Fruit fly (Drosophila melanogaster) whole organism, embryonic: ENCODE measurements around the gene MESR3.

ENCODE experiments used
- CG10274 ChIP-seq: fragments of 200-800 bp; sonication (Bioruptor generic); optimal IDR thresholded peaks from 3 replicates; lab custom pipeline; 2017; ENCODE audit warnings: missing biosample characterization, mild to moderate bottlenecking, missing genetic modification characterization
- CG10366 ChIP-seq: fragments of 200-800 bp; sonication (Bioruptor generic); IDR thresholded peaks from 2 replicates; pipeline ENCODE4 v1.3.6; 2022; ENCODE audit warnings: missing biosample characterization, missing genetic modification characterization
- CG12104 ChIP-seq: fragments of 200-800 bp; sonication (Bioruptor generic); optimal IDR thresholded peaks from 3 replicates; lab custom pipeline; 2016; ENCODE audit warnings: missing biosample characterization, missing genetic modification characterization
- CG15479 ChIP-seq: fragments of 200-800 bp; sonication (Bioruptor generic); optimal IDR thresholded peaks from 3 replicates; lab custom pipeline; 2019; ENCODE audit warnings: missing biosample characterization, mild to moderate bottlenecking, missing genetic modification characterization, moderate library complexity
- CG15601 ChIP-seq: fragments of 200-800 bp; sonication (Bioruptor generic); optimal IDR thresholded peaks from 3 replicates; lab custom pipeline; 2019; ENCODE audit warnings: missing biosample characterization, mild to moderate bottlenecking, missing genetic modification characterization, moderate library complexity
- CG15696 ChIP-seq: fragments of 200-800 bp; sonication (Bioruptor generic); optimal IDR thresholded peaks from 2 replicates; lab custom pipeline; 2019; ENCODE audit warnings: missing biosample characterization, mild to moderate bottlenecking, missing genetic modification characterization, moderate library complexity
- CG16863 ChIP-seq: fragments of 200-800 bp; sonication (Bioruptor generic); optimal IDR thresholded peaks from 3 replicates; lab custom pipeline; 2016; ENCODE audit warnings: missing biosample characterization, missing genetic modification characterization
- CG17568 ChIP-seq: fragments of 200-800 bp; sonication (Bioruptor generic); optimal IDR thresholded peaks from 2 replicates; lab custom pipeline; 2018; ENCODE audit warnings: missing biosample characterization, mild to moderate bottlenecking, missing genetic modification characterization, moderate library complexity
- CG1792 ChIP-seq: fragments of 200-800 bp; sonication (Bioruptor generic); optimal IDR thresholded peaks from 2 replicates; lab custom pipeline; 2016; ENCODE audit warnings: missing biosample characterization, missing genetic modification characterization
- CG18619 ChIP-seq: fragments of 200-800 bp; sonication (Bioruptor generic); optimal IDR thresholded peaks from 3 replicates; lab custom pipeline; 2017; ENCODE audit warnings: missing biosample characterization, mild to moderate bottlenecking, missing genetic modification characterization
- CG2120 ChIP-seq: fragments of 200-800 bp; sonication (Bioruptor generic); optimal IDR thresholded peaks from 3 replicates; lab custom pipeline; 2016; ENCODE audit warnings: missing biosample characterization, missing genetic modification characterization
- CG2889 ChIP-seq: fragments of 200-800 bp; sonication (Bioruptor generic); IDR thresholded peaks from 3 replicates; pipeline ENCODE4 v1.3.6; 2022; ENCODE audit warnings: missing biosample characterization, missing genetic modification characterization
- CG31441 ChIP-seq: fragments of 200-800 bp; sonication (Bioruptor generic); IDR thresholded peaks from 2 replicates; pipeline ENCODE4 v1.3.6; 2022; ENCODE audit warnings: missing biosample characterization, missing genetic modification characterization
- CG3726 ChIP-seq: fragments of 200-800 bp; sonication (Bioruptor generic); IDR thresholded peaks from 3 replicates; pipeline ENCODE4, ENCODE4 v1.3.6; 2022; ENCODE audit warnings: missing biosample characterization, missing genetic modification characterization
- CG42726 ChIP-seq: fragments of 200-800 bp; sonication (Bioruptor generic); IDR thresholded peaks from 2 replicates; pipeline ENCODE4 v1.3.6; 2022; ENCODE audit warnings: missing biosample characterization, missing genetic modification characterization; ENCODE audit not compliant: partially characterized antibody
- CG4282 ChIP-seq: fragments of 200-800 bp; sonication (Bioruptor generic); optimal IDR thresholded peaks from 2 replicates; lab custom pipeline; 2016; ENCODE audit warnings: missing biosample characterization, missing genetic modification characterization
- CG4360 ChIP-seq: fragments of 200-800 bp; sonication (Bioruptor generic); IDR thresholded peaks from 2 replicates; pipeline ENCODE4 v1.3.6; 2022; ENCODE audit warnings: missing biosample characterization, missing genetic modification characterization
- CG4404 ChIP-seq: fragments of 200-800 bp; sonication (Bioruptor generic); IDR thresholded peaks from 2 replicates; pipeline ENCODE4 v1.3.6; 2022; ENCODE audit warnings: missing biosample characterization, missing genetic modification characterization
- CG4617 ChIP-seq: fragments of 200-800 bp; sonication (Bioruptor generic); optimal IDR thresholded peaks from 3 replicates; lab custom pipeline; 2016; ENCODE audit warnings: missing biosample characterization, missing genetic modification characterization, borderline replicate concordance
- CG6689 ChIP-seq: fragments of 200-800 bp; sonication (Bioruptor generic); IDR thresholded peaks from 2 replicates; pipeline ENCODE4 v1.3.6; 2022; ENCODE audit warnings: missing biosample characterization, missing genetic modification characterization
- CG7372 ChIP-seq: fragments of 200-800 bp; sonication (Bioruptor generic); IDR thresholded peaks from 2 replicates; pipeline ENCODE4 v1.3.6; 2022; ENCODE audit warnings: missing biosample characterization, missing genetic modification characterization
- CG7786 ChIP-seq: fragments of 200-800 bp; sonication (Bioruptor generic); optimal IDR thresholded peaks from 2 replicates; lab custom pipeline; 2016; ENCODE audit warnings: missing biosample characterization, missing genetic modification characterization
- CG8388 ChIP-seq: fragments of 200-800 bp; sonication (Bioruptor generic); optimal IDR thresholded peaks from 2 replicates; lab custom pipeline; 2019; ENCODE audit warnings: missing biosample characterization, mild to moderate bottlenecking, missing genetic modification characterization, moderate library complexity
- CG8944 ChIP-seq: fragments of 200-800 bp; sonication (Bioruptor generic); optimal IDR thresholded peaks from 3 replicates; lab custom pipeline; 2016; ENCODE audit warnings: missing biosample characterization, missing genetic modification characterization
- HHEX ChIP-seq: fragments of 200-800 bp; sonication (Bioruptor generic); optimal IDR thresholded peaks from 3 replicates; lab custom pipeline; 2017; ENCODE audit warnings: missing biosample characterization, mild to moderate bottlenecking, missing genetic modification characterization, missing genetic modification reagents
- Hand ChIP-seq: fragments of 200-800 bp; sonication (Bioruptor generic); optimal IDR thresholded peaks from 2 replicates; lab custom pipeline; 2017; ENCODE audit warnings: mild to moderate bottlenecking, missing biosample characterization, missing genetic modification reagents, missing genetic modification characterization
- Hmr ChIP-seq: fragments of 200-800 bp; sonication (Bioruptor generic); optimal IDR thresholded peaks from 3 replicates; lab custom pipeline; 2017; ENCODE audit warnings: mild to moderate bottlenecking, missing biosample characterization, missing genetic modification reagents, missing genetic modification characterization
- Hr51 ChIP-seq, 2 experiments: fragments of 200-800 bp; sonication (Bioruptor generic); optimal IDR thresholded peaks; 2 replicates in 1 of 2; 3 replicates in 1 of 2; lab custom pipeline; 2016 to 2018; ENCODE audit warnings: missing biosample characterization in 2 of 2, missing genetic modification characterization in 2 of 2, mild to moderate bottlenecking in 1 of 2, moderate library complexity in 1 of 2
- Hr78 ChIP-seq, 2 experiments: fragments of 200-800 bp in 1 of 2; fragments of >200 bp in 1 of 2; sonication (Bioruptor generic) in 1 of 2; optimal IDR thresholded peaks; 2 replicates each; lab custom pipeline; 2017 to 2019; ENCODE audit warnings: missing biosample characterization in 2 of 2, missing genetic modification characterization in 2 of 2, mild to moderate bottlenecking in 1 of 2, moderate library complexity in 1 of 2
- Jarid2 ChIP-seq: fragments of 200-800 bp; sonication (Bioruptor generic); optimal IDR thresholded peaks from 3 replicates; lab custom pipeline; 2017; ENCODE audit warnings: mild to moderate bottlenecking, missing biosample characterization, missing genetic modification reagents, missing genetic modification characterization
- Nf-YC ChIP-seq: fragments of 200-800 bp; optimal IDR thresholded peaks from 3 replicates; lab custom pipeline; 2019; ENCODE audit warnings: missing biosample characterization, mild to moderate bottlenecking, missing genetic modification characterization, moderate library complexity
- Side ChIP-seq: fragments of 200-800 bp; sonication (Bioruptor generic); optimal IDR thresholded peaks from 2 replicates; lab custom pipeline; 2016; ENCODE audit warnings: missing biosample characterization, missing genetic modification characterization
- Taf1 ChIP-seq: fragments of 200-800 bp; sonication (Bioruptor generic); IDR thresholded peaks from 2 replicates; pipeline ENCODE4 v1.3.6; 2022; ENCODE audit warnings: missing biosample characterization, missing genetic modification characterization
- ab ChIP-seq: fragments of 200-800 bp; sonication (Bioruptor generic); optimal IDR thresholded peaks from 2 replicates; lab custom pipeline; 2016; ENCODE audit warnings: missing biosample characterization, missing genetic modification characterization
- chn ChIP-seq: fragments of 200-800 bp; sonication (Bioruptor generic); optimal IDR thresholded peaks from 2 replicates; lab custom pipeline; 2016; ENCODE audit warnings: missing biosample characterization, missing genetic modification characterization
- ci ChIP-seq: fragments of 200-800 bp; sonication (Bioruptor generic); IDR thresholded peaks from 3 replicates; pipeline ENCODE4 v1.3.6; 2022; ENCODE audit warnings: missing biosample characterization, missing genetic modification characterization
- croc ChIP-seq: fragments of 200-800 bp; sonication (Bioruptor generic); conservative IDR thresholded peaks from 3 replicates; pipeline ENCODE4 v1.3.6; 2022; ENCODE audit warnings: missing biosample characterization, missing genetic modification characterization
- dmrt99B ChIP-seq: fragments of 200-800 bp; sonication (Bioruptor generic); optimal IDR thresholded peaks from 2 replicates; lab custom pipeline; 2018; ENCODE audit warnings: missing biosample characterization, mild to moderate bottlenecking, missing genetic modification characterization, moderate library complexity
- hkb ChIP-seq, 2 experiments: fragments of 200-800 bp in 1 of 2; fragments of >200 bp in 1 of 2; sonication (Bioruptor generic) in 1 of 2; IDR thresholded peaks in 1 of 2; optimal IDR thresholded peaks in 1 of 2; 2 replicates each; pipeline versions ENCODE4 v1.3.6 to Lab custom; 2017 to 2022; ENCODE audit warnings: missing biosample characterization in 1 of 2, missing genetic modification characterization in 1 of 2
- lilli ChIP-seq: fragments of 200-800 bp; sonication (Bioruptor generic); optimal IDR thresholded peaks from 3 replicates; lab custom pipeline; 2016; ENCODE audit warnings: missing biosample characterization, missing genetic modification characterization
- lmd ChIP-seq: fragments of 200-800 bp; sonication (Bioruptor generic); IDR thresholded peaks from 2 replicates; pipeline ENCODE4 v1.3.6; 2022; ENCODE audit warnings: missing biosample characterization, missing genetic modification characterization
- mld ChIP-seq: fragments of 200-800 bp; sonication (Bioruptor generic); IDR thresholded peaks from 3 replicates; pipeline ENCODE4 v1.3.6; 2022; ENCODE audit warnings: missing biosample characterization, missing genetic modification characterization; ENCODE audit not compliant: partially characterized antibody
- otp ChIP-seq: fragments of 200-800 bp; sonication (Bioruptor generic); IDR thresholded peaks from 3 replicates; pipeline ENCODE4, ENCODE4 v1.3.6; 2022; ENCODE audit warnings: missing biosample characterization, missing genetic modification characterization
- pho ChIP-seq: fragments of 200-800 bp; sonication (Bioruptor generic); optimal IDR thresholded peaks from 2 replicates; lab custom pipeline; 2016; ENCODE audit warnings: missing biosample characterization, missing genetic modification characterization
- ro ChIP-seq: fragments of 200-800 bp; sonication (Bioruptor generic); IDR thresholded peaks from 2 replicates; pipeline ENCODE4 v1.3.6; 2022; ENCODE audit warnings: missing biosample characterization, missing genetic modification characterization
- row ChIP-seq: fragments of 200-800 bp; sonication (Bioruptor generic); IDR thresholded peaks from 3 replicates; pipeline ENCODE4 v1.3.6; 2022; ENCODE audit warnings: missing biosample characterization, missing genetic modification characterization
- schlank ChIP-seq: fragments of 200-800 bp; sonication (Bioruptor generic); optimal IDR thresholded peaks from 2 replicates; lab custom pipeline; 2018; ENCODE audit warnings: missing biosample characterization, mild to moderate bottlenecking, missing genetic modification characterization
- sd ChIP-seq: fragments of 200-800 bp; sonication (Bioruptor generic); optimal IDR thresholded peaks from 3 replicates; lab custom pipeline; 2018; ENCODE audit warnings: missing biosample characterization, mild to moderate bottlenecking, missing genetic modification characterization, moderate library complexity
- sna ChIP-seq: fragments of 200-800 bp; sonication (Bioruptor generic); IDR thresholded peaks from 2 replicates; pipeline ENCODE4 v1.3.6; 2022; ENCODE audit warnings: missing biosample characterization, missing genetic modification characterization; ENCODE audit not compliant: partially characterized antibody
- unc-4 ChIP-seq: fragments of 200-800 bp; sonication (Bioruptor generic); IDR thresholded peaks from 2 replicates; pipeline ENCODE4 v1.3.6; 2022; ENCODE audit warnings: missing biosample characterization, missing genetic modification characterization; ENCODE audit not compliant: partially characterized antibody

MESR3 gene

DNA sequence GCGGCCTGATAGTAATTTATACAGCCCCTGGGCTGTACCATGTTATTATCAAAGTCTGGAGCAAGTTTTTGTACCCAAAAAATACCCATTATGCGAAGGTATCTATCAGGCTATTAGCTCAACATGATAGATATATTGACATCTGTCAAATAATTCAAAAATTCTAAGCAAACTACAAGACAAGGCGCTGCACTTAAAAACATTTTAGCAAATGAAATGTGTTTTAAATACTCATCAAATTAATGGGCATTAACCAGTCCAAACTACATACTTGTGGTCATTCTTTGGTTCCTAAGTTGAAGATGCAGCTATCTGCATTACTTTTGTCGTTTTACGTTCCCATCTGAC lies 36.2 kb downstream of the MESR3 start (continued):
- TF ChIP-seq Hr51 (GFP tag; optimal IDR thresholded peaks at IDR 0.05; lab: Kevin White, UChicago) (peak in 1 of 2 experiments; percentile 57), ci (GFP tag; lab: Robert Waterston, UW) (peak; percentile 87), CG7786 (GFP tag; lab: Kevin White, UChicago) (no peak), Hr78 (GFP tag; optimal IDR thresholded peaks at IDR 0.05; lab: Kevin White, UChicago) (peak in 1 of 2 experiments; percentile 53), HHEX (GFP tag; lab: Kevin White, UChicago) (peak; percentile 45), CG31441 (GFP tag; lab: Robert Waterston, UW) (peak; percentile 85), CG15601 (tag; lab: Kevin White, UChicago) (peak; percentile 84), CG10366 (GFP tag; lab: Robert Waterston, UW) (peak; percentile 66), CG15479 (peak; percentile 4), Hmr (GFP tag; lab: Kevin White, UChicago) (no peak), sna (no peak), CG2889 (GFP tag; lab: Robert Waterston, UW) (no peak), mld (GFP tag; lab: Robert Waterston, UW) (no peak), CG10274 (GFP tag; lab: Kevin White, UChicago) (peak; percentile 44), CG16863 (GFP tag; lab: Kevin White, UChicago) (peak; percentile 68), Taf1 (GFP tag; lab: Robert Waterston, UW) (no peak), row (GFP tag; lab: Robert Waterston, UW) (peak; percentile 71), pho (GFP tag; lab: Kevin White, UChicago) (no peak), CG15696 (tag; lab: Kevin White, UChicago) (peak; percentile 59), unc-4 (GFP tag; lab: Robert Waterston, UW) (no peak), otp (GFP tag; lab: Robert Waterston, UW) (peak; percentile 75; the same call in 2 of the 3 replicates), Nf-YC (no peak), CG2120 (GFP tag; lab: Kevin White, UChicago) (peak; percentile 14), CG7372 (GFP tag; lab: Robert Waterston, UW) (peak; percentile 31; the same call in 1 of the 2 replicates), lilli (GFP tag; lab: Kevin White, UChicago) (peak; percentile 47), ro (peak; percentile 56), CG6689 (GFP tag; lab: Robert Waterston, UW) (peak; percentile 84), CG8944 (GFP tag; lab: Kevin White, UChicago) (peak; percentile 27), Side (peak; percentile 52), hkb (optimal IDR thresholded peaks at IDR 0.05; lab: Kevin White, UChicago) (no peak), hkb (GFP tag; IDR thresholded peaks at IDR 0.05; lab: Robert Waterston, UW) (peak; percentile 67; the same call in 1 of the 2 replicates), Jarid2 (GFP tag; lab: Kevin White, UChicago) (no peak), CG1792 (GFP tag; lab: Kevin White, UChicago) (peak; percentile 51), ab (no peak), CG4282 (GFP tag; lab: Kevin White, UChicago) (no peak), CG12104 (peak; percentile 52), croc (GFP tag; lab: Robert Waterston, UW) (peak; percentile 79), CG18619 (GFP tag; lab: Kevin White, UChicago) (peak; percentile 38), CG42726 (GFP tag; lab: Robert Waterston, UW) (no peak), CG4617 (GFP tag; lab: Kevin White, UChicago) (no peak), chn (GFP tag; lab: Kevin White, UChicago) (peak; percentile 69), CG3726 (peak; percentile 48; the same call in 1 of the 3 replicates), CG8388 (GFP tag; lab: Kevin White, UChicago) (peak; percentile 88), CG4404 (GFP tag; lab: Robert Waterston, UW) (peak; percentile 72), dmrt99B (tag; lab: Kevin White, UChicago) (peak; percentile 73), CG17568 (no peak), sd (tag; lab: Kevin White, UChicago) (peak; percentile 14), lmd (peak; percentile 75), schlank (tag; lab: Kevin White, UChicago) (no peak), CG4360 (GFP tag; lab: Robert Waterston, UW) (peak; percentile 49), Hand (GFP tag; lab: Kevin White, UChicago) (no peak)
